Worm (Caenorhabditis elegans) whole organism, midembryonic: Measurements from ENCODE around the gene F26F2.10.

Experiments
- T22C8.4 ChIP-seq: fragments of 200-800 bp; sonication (Bioruptor generic); IDR thresholded peaks from 2 replicates; pipeline ENCODE4 v1.3.6; 2022; ENCODE audit warnings: missing genetic modification characterization, missing compliant biosample characterization
- cog-1 ChIP-seq: sonication (generic microtip); optimal IDR thresholded peaks from 2 replicates; lab custom pipeline; 2016; ENCODE audit warnings: missing genetic modification characterization, missing compliant biosample characterization
- flt-1 ChIP-seq: fragments of 200-800 bp; sonication (Bioruptor generic); IDR thresholded peaks from 2 replicates; pipeline ENCODE4 v1.3.6; 2022; ENCODE audit warnings: missing genetic modification characterization, missing compliant biosample characterization
- klf-2 ChIP-seq: fragments of 200-800 bp; sonication (Bioruptor generic); conservative IDR thresholded peaks from 2 replicates; pipeline ENCODE4 v1.3.6; 2022; ENCODE audit warnings: missing genetic modification reagents, missing genetic modification characterization, missing compliant biosample characterization
- med-1 ChIP-seq: sonication (generic microtip); optimal IDR thresholded peaks from 2 replicates; lab custom pipeline; 2017; ENCODE audit warnings: missing genetic modification characterization, mild to moderate bottlenecking, missing compliant biosample characterization, antibody characterized with exemption, missing genetic modification reagents; ENCODE audit not compliant: insufficient read depth
- ref-1 ChIP-seq: fragments of 200-800 bp; sonication (Bioruptor generic); conservative IDR thresholded peaks from 2 replicates; pipeline ENCODE4 v1.3.6; 2022; ENCODE audit warnings: missing genetic modification reagents, missing genetic modification characterization, missing compliant biosample characterization
- tab-1 ChIP-seq: fragments of 200-800 bp; sonication (Bioruptor generic); IDR thresholded peaks from 2 replicates; pipeline ENCODE4 v1.3.6; 2022; ENCODE audit warnings: missing genetic modification characterization, missing compliant biosample characterization
- ztf-23 ChIP-seq: fragments of 200-800 bp; sonication (Bioruptor generic); IDR thresholded peaks from 2 replicates; pipeline ENCODE4 v1.3.6; 2022; ENCODE audit warnings: missing genetic modification reagents, missing genetic modification characterization, missing compliant biosample characterization

DNA sequence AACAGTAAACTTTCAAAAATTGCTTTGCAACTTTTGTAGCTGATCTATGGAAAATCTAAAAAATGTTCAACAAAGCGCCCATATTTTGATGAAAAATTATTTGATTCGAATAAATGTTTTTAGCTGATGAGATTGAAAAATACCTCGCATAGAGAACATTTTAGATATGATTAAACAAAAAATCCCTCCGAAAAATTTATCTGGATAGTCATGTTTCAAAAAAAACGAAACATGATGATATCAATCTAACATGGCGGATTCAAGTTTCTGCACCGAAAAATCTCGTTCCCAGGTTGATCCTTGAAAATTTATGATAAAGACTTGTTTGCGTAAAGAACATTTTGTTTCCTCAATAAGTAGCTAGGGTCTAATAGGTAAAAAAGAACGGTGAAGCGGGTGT is 14.0 kb upstream of the F26F2.10 start, which contains the start of gene ttr-12:
- TF ChIP-seq tab-1 (GFP tag; lab: Robert Waterston, UW): no peak
- no peak for TF ChIP-seq flt-1 (GFP tag; lab: Robert Waterston, UW)
- no peak for TF ChIP-seq T22C8.4 (GFP tag; lab: Robert Waterston, UW)
- no peak for TF ChIP-seq klf-2 (GFP tag; lab: Robert Waterston, UW)
- TF ChIP-seq ztf-23 (GFP tag; lab: Robert Waterston, UW): no peak
- TF ChIP-seq ref-1: no peak
- no peak for TF ChIP-seq med-1 (GFP tag; lab: Kevin White, UChicago)
- TF ChIP-seq cog-1 (tag; lab: Kevin White, UChicago): no peak
